Worm (Caenorhabditis elegans) whole organism, L4 larva: ENCODE results near the gene F11D5.1.

Experiments used
- D1046.2 ChIP-seq: fragments of 200-800 bp; sonication (Bioruptor generic); IDR thresholded peaks from 2 replicates; pipeline ENCODE4 v1.3.6; 2022; ENCODE audit warnings: missing genetic modification characterization, missing compliant biosample characterization
- F49E8.2 ChIP-seq: sonication (generic microtip); optimal IDR thresholded peaks from 2 replicates; lab custom pipeline; 2016; ENCODE audit warnings: missing compliant biosample characterization, mild to moderate bottlenecking, missing genetic modification characterization, borderline replicate concordance
- T20F7.1 ChIP-seq: fragments of 200-800 bp; sonication (Bioruptor generic); optimal IDR thresholded peaks from 2 replicates; lab custom pipeline; 2018; ENCODE audit warnings: mild to moderate bottlenecking, missing genetic modification characterization, missing compliant biosample characterization
- Y105C5A.15 ChIP-seq: fragments of 200-800 bp; sonication (Bioruptor generic); IDR thresholded peaks from 2 replicates; pipeline ENCODE4 v1.3.6; 2022; ENCODE audit warnings: missing genetic modification characterization, missing compliant biosample characterization
- Y5F2A.4 ChIP-seq: fragments of 200-800 bp; sonication (Bioruptor generic); optimal IDR thresholded peaks from 2 replicates; lab custom pipeline; 2018; ENCODE audit warnings: mild to moderate bottlenecking, missing genetic modification characterization, missing compliant biosample characterization
- Y75B8A.6 ChIP-seq: fragments of 200-800 bp; sonication (Bioruptor generic); IDR thresholded peaks from 2 replicates; pipeline ENCODE4 v1.3.6; 2022; ENCODE audit warnings: missing genetic modification reagents, missing genetic modification characterization, missing compliant biosample characterization
- ama-1 ChIP-seq: fragments of 150-350 bp; optimal IDR thresholded peaks from 2 replicates; lab custom pipeline; 2014; ENCODE audit warnings: inconsistent platforms, mixed read lengths
- ceh-62 ChIP-seq: sonication (generic microtip); optimal IDR thresholded peaks from 2 replicates; lab custom pipeline; 2017; ENCODE audit warnings: missing biosample characterization, missing genetic modification characterization
- ces-1 ChIP-seq: fragments of 150-350 bp; sonication (generic microtip); optimal IDR thresholded peaks from 4 replicates; lab custom pipeline; 2014; ENCODE audit warnings: missing biosample characterization, missing genetic modification reagents, missing genetic modification characterization
- daf-16 ChIP-seq, 3 experiments: sonication (generic microtip); optimal IDR thresholded peaks; 2 replicates each; lab custom pipeline; 2016 to 2017; ENCODE audit warnings: missing genetic modification characterization in 3 of 3, missing genetic modification reagents in 3 of 3, mild to moderate bottlenecking in 2 of 3, missing compliant biosample characterization in 2 of 3, missing biosample characterization in 1 of 3, moderate library complexity in 1 of 3
- dmd-6 ChIP-seq: fragments of 200-800 bp; sonication (Bioruptor generic); IDR thresholded peaks from 2 replicates; pipeline ENCODE4 v1.3.6; 2022; ENCODE audit warnings: missing genetic modification reagents, missing genetic modification characterization, missing compliant biosample characterization
- dmd-8 ChIP-seq: fragments of 200-800 bp; sonication (Bioruptor generic); IDR thresholded peaks from 2 replicates; pipeline ENCODE4 v1.3.6; 2022; ENCODE audit warnings: missing genetic modification characterization, missing compliant biosample characterization
- dpl-1 ChIP-seq: fragments of 150-350 bp; optimal IDR thresholded peaks from 2 replicates; lab custom pipeline; 2014; ENCODE audit warnings: missing biosample characterization, missing genetic modification reagents, missing genetic modification characterization
- duxl-1 ChIP-seq: sonication (generic microtip); optimal IDR thresholded peaks from 2 replicates; lab custom pipeline; 2016; ENCODE audit warnings: mild to moderate bottlenecking, missing genetic modification characterization, moderate library complexity, missing compliant biosample characterization; ENCODE audit not compliant: poor library complexity
- dve-1 ChIP-seq: sonication (generic microtip); optimal IDR thresholded peaks from 2 replicates; lab custom pipeline; 2017; ENCODE audit warnings: antibody characterized with exemption, mild to moderate bottlenecking, missing genetic modification characterization, missing compliant biosample characterization; ENCODE audit not compliant: insufficient read depth
- hif-1 ChIP-seq, 2 experiments: sonication (generic microtip); optimal IDR thresholded peaks; 2 replicates each; lab custom pipeline; 2016 to 2017; ENCODE audit warnings: missing compliant biosample characterization in 2 of 2, missing genetic modification characterization in 2 of 2, missing genetic modification reagents in 2 of 2, missing genotype in 2 of 2, mild to moderate bottlenecking in 1 of 2
- hlh-11 ChIP-seq: fragments of 200-800 bp; sonication (Bioruptor generic); optimal IDR thresholded peaks from 2 replicates; lab custom pipeline; 2018; ENCODE audit warnings: mild to moderate bottlenecking, missing genetic modification characterization, missing compliant biosample characterization
- hlh-30 ChIP-seq: sonication (generic microtip); optimal IDR thresholded peaks from 2 replicates; lab custom pipeline; 2017; ENCODE audit warnings: antibody characterized with exemption, mild to moderate bottlenecking, missing genetic modification characterization, missing compliant biosample characterization; ENCODE audit not compliant: insufficient read depth
- hmg-1.1 ChIP-seq: fragments of 200-800 bp; sonication (Bioruptor generic); IDR thresholded peaks from 2 replicates; pipeline ENCODE4 v1.3.6; 2022; ENCODE audit warnings: missing genetic modification reagents, missing genetic modification characterization, missing compliant biosample characterization
- lin-29 ChIP-seq: fragments of 200-800 bp; sonication (Bioruptor generic); IDR thresholded peaks from 2 replicates; pipeline ENCODE4 v1.3.6; 2022; ENCODE audit warnings: missing genetic modification reagents, missing genetic modification characterization, missing compliant biosample characterization
- lin-38 ChIP-seq: fragments of 200-800 bp; sonication (Bioruptor generic); IDR thresholded peaks from 2 replicates; pipeline ENCODE4 v1.3.6; 2022; ENCODE audit warnings: missing genetic modification reagents, missing genetic modification characterization, missing compliant biosample characterization
- lin-39 ChIP-seq: fragments of 150-350 bp; optimal IDR thresholded peaks from 2 replicates; lab custom pipeline; 2014; ENCODE audit warnings: missing biosample characterization, missing genetic modification reagents, missing genetic modification characterization
- lir-3 ChIP-seq: sonication (generic microtip); optimal IDR thresholded peaks from 2 replicates; lab custom pipeline; 2016; ENCODE audit warnings: mild to moderate bottlenecking, missing genetic modification characterization, missing compliant biosample characterization
- mdt-29 ChIP-seq: fragments of 200-800 bp; sonication (Bioruptor generic); IDR thresholded peaks from 2 replicates; pipeline ENCODE4 v1.3.6; 2022; ENCODE audit warnings: missing genetic modification reagents, missing genetic modification characterization, missing compliant biosample characterization
- mep-1 ChIP-seq: fragments of 150-350 bp; sonication (generic microtip); optimal IDR thresholded peaks from 3 replicates; lab custom pipeline; 2014; ENCODE audit warnings: missing biosample characterization, missing genetic modification characterization
- nhr-28 ChIP-seq: fragments of 150-350 bp; optimal IDR thresholded peaks from 2 replicates; lab custom pipeline; 2014; ENCODE audit warnings: missing biosample characterization, missing genetic modification characterization
- nhr-42 ChIP-seq: fragments of 200-800 bp; sonication (Bioruptor generic); IDR thresholded peaks from 2 replicates; pipeline ENCODE4 v1.3.6; 2022; ENCODE audit warnings: missing genetic modification characterization, missing compliant biosample characterization
- nhr-48 ChIP-seq: sonication (generic microtip); optimal IDR thresholded peaks from 2 replicates; lab custom pipeline; 2016; ENCODE audit warnings: mild to moderate bottlenecking, missing genetic modification characterization, missing compliant biosample characterization
- nhr-77 ChIP-seq: fragments of 150-350 bp; optimal IDR thresholded peaks from 2 replicates; lab custom pipeline; 2014; ENCODE audit warnings: missing biosample characterization, missing genetic modification characterization
- php-3 ChIP-seq: fragments of 200-800 bp; sonication (Bioruptor generic); IDR thresholded peaks from 2 replicates; pipeline ENCODE4 v1.3.6; 2022; ENCODE audit warnings: missing genetic modification reagents, missing genetic modification characterization, missing compliant biosample characterization
- pqm-1 ChIP-seq: sonication (generic microtip); optimal IDR thresholded peaks from 2 replicates; lab custom pipeline; 2017; ENCODE audit warnings: missing biosample characterization, missing genetic modification characterization
- sdz-12 ChIP-seq: fragments of 200-800 bp; sonication (Bioruptor generic); optimal IDR thresholded peaks from 2 replicates; lab custom pipeline; 2018; ENCODE audit warnings: mild to moderate bottlenecking, missing genetic modification characterization, missing compliant biosample characterization
- skn-1 ChIP-seq: fragments of 150-350 bp; optimal IDR thresholded peaks from 2 replicates; lab custom pipeline; 2014; ENCODE audit warnings: missing biosample characterization, missing genetic modification characterization
- snpc-4 ChIP-seq: fragments of 150-350 bp; optimal IDR thresholded peaks from 2 replicates; lab custom pipeline; 2014; ENCODE audit warnings: missing biosample characterization, missing genetic modification characterization
- vab-7 ChIP-seq: fragments of 200-800 bp; sonication (Bioruptor generic); IDR thresholded peaks from 2 replicates; pipeline ENCODE4 v1.3.6; 2022; ENCODE audit warnings: missing genetic modification reagents, missing genetic modification characterization, missing compliant biosample characterization
- zfp-3 ChIP-seq: fragments of 200-800 bp; sonication (Bioruptor generic); conservative IDR thresholded peaks from 2 replicates; pipeline ENCODE4 v1.3.6; 2022; ENCODE audit warnings: missing genetic modification reagents, missing genetic modification characterization, missing compliant biosample characterization
- ztf-7 ChIP-seq: fragments of 150-350 bp; optimal IDR thresholded peaks from 2 replicates; lab custom pipeline; 2014; ENCODE audit warnings: missing biosample characterization, missing genetic modification characterization

F11D5.1 gene

ce11 chrX:3300582-3300981 is 32.3 kb upstream of the F11D5.1 start:
- TF ChIP-seq Y75B8A.6 (GFP tag; lab: Robert Waterston, UW) (no peak), dmd-6 (peak; percentile 66)

ce11 chrX:3301770-3302169 is 31.2 kb upstream of the F11D5.1 start, which contains the start of gene F11D5.5:
Gene F11D5.5 (plus strand): TSS chrX:3302070.
- TF ChIP-seq mdt-29 (GFP tag; lab: Robert Waterston, UW) (no peak), mep-1 (tag; lab: Kevin White, UChicago) (no peak), php-3 (GFP tag; lab: Robert Waterston, UW) (no peak), ztf-7 (tag; lab: Kevin White, UChicago) (no peak), T20F7.1 (no peak), zfp-3 (GFP tag; lab: Robert Waterston, UW) (no peak), lin-38 (no peak), dpl-1 (GFP tag; lab: Kevin White, UChicago) (no peak), hmg-1.1 (no peak), ceh-62 (tag; lab: Kevin White, UChicago) (no peak), dmd-8 (GFP tag; lab: Robert Waterston, UW) (no peak), nhr-77 (no peak), skn-1 (tag; lab: Kevin White, UChicago) (no peak), hif-1 (tag; optimal IDR thresholded peaks at IDR 0.05; lab: Kevin White, UChicago) (no peak), nhr-48 (tag; lab: Kevin White, UChicago) (no peak), Y5F2A.4 (no peak), lir-3 (tag; lab: Kevin White, UChicago) (no peak), Y105C5A.15 (GFP tag; lab: Robert Waterston, UW) (no peak), ces-1 (GFP tag; lab: Kevin White, UChicago) (no peak)

ce11 chrX:3304068-3304467 is 28.9 kb upstream of the F11D5.1 start, which contains the start of gene F11D5.7:
Gene F11D5.7 (plus strand): TSS chrX:3304368.
- TF ChIP-seq lin-39, result no peak
- no peak for TF ChIP-seq snpc-4 (tag; lab: Kevin White, UChicago)
- 0 out of 2 replicates have a peak, but pooled peaks have one; percentile 8 for TF ChIP-seq dmd-6

- TF ChIP-seq D1046.2 (GFP tag; lab: Robert Waterston, UW), result no peak
- peak; percentile 51 for TF ChIP-seq hlh-11 (tag; lab: Kevin White, UChicago)
- TF ChIP-seq pqm-1 (tag; lab: Kevin White, UChicago), result peak; percentile 74
- peak; percentile 42 for TF ChIP-seq nhr-77
- TF ChIP-seq T20F7.1, result no peak
- TF ChIP-seq nhr-48 (tag; lab: Kevin White, UChicago), result peak; percentile 10
- TF ChIP-seq sdz-12 (GFP tag; lab: Kevin White, UChicago), result no peak
- no peak for TF ChIP-seq nhr-42 (GFP tag; lab: Robert Waterston, UW)
- TF ChIP-seq lin-29, result no peak
- TF ChIP-seq dve-1 (tag; lab: Kevin White, UChicago), result peak; percentile 57
- peak; percentile 86 for TF ChIP-seq nhr-28
- no peak for TF ChIP-seq duxl-1 (tag; lab: Kevin White, UChicago)
- TF ChIP-seq dmd-6, result peak; percentile 94
- TF ChIP-seq ces-1 (GFP tag; lab: Kevin White, UChicago), result no peak
- no peak for TF ChIP-seq hlh-30 (tag; lab: Kevin White, UChicago)
- TF ChIP-seq F49E8.2 (tag; lab: Kevin White, UChicago), result no peak
- no peak for TF ChIP-seq ama-1 (lab: Kevin White, UChicago)
- no peak for TF ChIP-seq daf-16 (GFP tag; optimal IDR thresholded peaks at IDR 0.05; lab: Kevin White, UChicago)
- TF ChIP-seq daf-16 (tag; optimal IDR thresholded peaks at IDR 0.05; lab: Kevin White, UChicago), result peak; percentile 42
- no peak for TF ChIP-seq vab-7 (GFP tag; lab: Robert Waterston, UW)
- TF ChIP-seq, all 104 proteins: peak for 8
Measured at ce11 chrX:3306594-3307296, 26.2 kb upstream of the F11D5.1 start.
